Worm (Caenorhabditis elegans) whole organism, early embryonic: ENCODE data around the gene Y73B6BL.288.

ENCODE experiments used
- B0310.2 ChIP-seq: sonication (generic microtip); optimal IDR thresholded peaks from 2 replicates; lab custom pipeline; 2016; ENCODE audit warnings: mild to moderate bottlenecking, missing genetic modification characterization, missing compliant biosample characterization
- F13C5.2 ChIP-seq: sonication (generic microtip); optimal IDR thresholded peaks from 2 replicates; lab custom pipeline; 2017; ENCODE audit warnings: mild to moderate bottlenecking, missing genetic modification characterization, inconsistent platforms, missing compliant biosample characterization
- aly-1 ChIP-seq: sonication (generic microtip); optimal IDR thresholded peaks from 2 replicates; lab custom pipeline; 2016; ENCODE audit warnings: missing genetic modification characterization, missing compliant biosample characterization
- ama-1 ChIP-seq: fragments of 150-350 bp; optimal IDR thresholded peaks from 2 replicates; lab custom pipeline; 2014
- ceh-13 ChIP-seq: fragments of 200-800 bp; sonication (Bioruptor generic); optimal IDR thresholded peaks from 2 replicates; lab custom pipeline; 2018; ENCODE audit warnings: mild to moderate bottlenecking, missing genetic modification characterization, missing compliant biosample characterization
- ceh-36 ChIP-seq: sonication (generic microtip); optimal IDR thresholded peaks from 2 replicates; lab custom pipeline; 2016; ENCODE audit warnings: missing genetic modification characterization, inconsistent platforms, missing compliant biosample characterization
- ets-7 ChIP-seq: sonication (generic microtip); optimal IDR thresholded peaks from 2 replicates; lab custom pipeline; 2016; ENCODE audit warnings: missing genotype, missing genetic modification characterization, missing compliant biosample characterization
- flt-1 ChIP-seq: fragments of 200-800 bp; sonication (Bioruptor generic); IDR thresholded peaks from 2 replicates; pipeline ENCODE4 v1.3.6; 2022; ENCODE audit warnings: missing genetic modification characterization, missing compliant biosample characterization
- hmbx-1 ChIP-seq: sonication (generic microtip); optimal IDR thresholded peaks from 2 replicates; lab custom pipeline; 2016; ENCODE audit warnings: mild to moderate bottlenecking, missing genetic modification characterization, missing compliant biosample characterization
- scrt-1 ChIP-seq: fragments of 200-800 bp; sonication (Bioruptor generic); IDR thresholded peaks from 2 replicates; pipeline ENCODE4 v1.3.6; 2022; ENCODE audit warnings: missing genetic modification characterization, missing compliant biosample characterization
- tbx-11 ChIP-seq: fragments of 200-800 bp; sonication (Bioruptor generic); IDR thresholded peaks from 2 replicates; pipeline ENCODE4 v1.3.6; 2022; ENCODE audit warnings: missing genetic modification characterization, missing compliant biosample characterization
- tbx-37 ChIP-seq: fragments of 200-800 bp; sonication (Bioruptor generic); conservative IDR thresholded peaks from 2 replicates; pipeline ENCODE4 v1.3.6; 2022; ENCODE audit warnings: missing genetic modification reagents, missing genetic modification characterization, missing compliant biosample characterization
- tra-4 ChIP-seq: sonication (generic microtip); optimal IDR thresholded peaks from 2 replicates; lab custom pipeline; 2017; ENCODE audit warnings: missing genetic modification characterization, missing compliant biosample characterization

ce11 chrIV:6336748-6337147, 5.6 kb downstream of the Y73B6BL.288 start:
- TF ChIP-seq aly-1 (tag; lab: Kevin White, UChicago), result no peak
- TF ChIP-seq ama-1 (lab: Kevin White, UChicago), result no peak
- no peak for TF ChIP-seq tbx-11
- no peak for TF ChIP-seq tra-4 (tag; lab: Kevin White, UChicago)
- TF ChIP-seq F13C5.2, result no peak
- TF ChIP-seq tbx-37, result no peak
- no peak for TF ChIP-seq ceh-36 (tag; lab: Kevin White, UChicago)
- no peak for TF ChIP-seq ceh-13 (GFP tag; lab: Kevin White, UChicago)
- TF ChIP-seq flt-1 (GFP tag; lab: Robert Waterston, UW), result no peak
- no peak for TF ChIP-seq ets-7
- TF ChIP-seq scrt-1 (GFP tag; lab: Robert Waterston, UW), result no peak
- no peak for TF ChIP-seq hmbx-1 (tag; lab: Kevin White, UChicago)
- no peak for TF ChIP-seq B0310.2 (tag; lab: Kevin White, UChicago)
